Worm (Caenorhabditis elegans) whole organism, L4 larva: Measurements from ENCODE around the gene F36H9.5.
A peak's percentile ranks its signal among the peaks of the same experiment; 100 is the strongest.

ENCODE experiments used
- D1046.2 ChIP-seq: fragments of 200-800 bp; sonication (Bioruptor generic); IDR thresholded peaks from 2 replicates; pipeline ENCODE4 v1.3.6; 2022; ENCODE audit warnings: missing genetic modification characterization, missing compliant biosample characterization
- F10B5.3 ChIP-seq: sonication (generic microtip); optimal IDR thresholded peaks from 2 replicates; lab custom pipeline; 2016; ENCODE audit warnings: mild to moderate bottlenecking, missing genetic modification characterization, missing compliant biosample characterization
- F37D6.2 ChIP-seq: sonication (generic microtip); optimal IDR thresholded peaks from 2 replicates; lab custom pipeline; 2016; ENCODE audit warnings: mild to moderate bottlenecking, missing genetic modification characterization, missing compliant biosample characterization
- F44E2.7 ChIP-seq: fragments of 200-800 bp; sonication (Bioruptor generic); IDR thresholded peaks from 2 replicates; pipeline ENCODE4 v2.1.2; 2022; ENCODE audit warnings: missing genetic modification characterization, missing compliant biosample characterization
- R02D3.7 ChIP-seq: fragments of 150-350 bp; sonication (generic microtip); optimal IDR thresholded peaks from 3 replicates; lab custom pipeline; 2014; ENCODE audit warnings: missing biosample characterization, missing genetic modification characterization
- T26A8.4 ChIP-seq: fragments of 200-800 bp; sonication (Bioruptor generic); IDR thresholded peaks from 2 replicates; pipeline ENCODE4 v1.3.6; 2022; ENCODE audit warnings: missing genetic modification characterization, missing compliant biosample characterization
- Y48G9A.11 ChIP-seq: fragments of 200-800 bp; sonication (Bioruptor generic); IDR thresholded peaks from 2 replicates; pipeline ENCODE4 v1.3.6; 2022; ENCODE audit warnings: missing genetic modification reagents, missing genetic modification characterization, missing compliant biosample characterization
- Y75B8A.6 ChIP-seq: fragments of 200-800 bp; sonication (Bioruptor generic); IDR thresholded peaks from 2 replicates; pipeline ENCODE4 v1.3.6; 2022; ENCODE audit warnings: missing genetic modification reagents, missing genetic modification characterization, missing compliant biosample characterization
- ZK337.2 ChIP-seq: fragments of 200-800 bp; sonication (Bioruptor generic); IDR thresholded peaks from 2 replicates; pipeline ENCODE4 v1.3.6; 2022; ENCODE audit warnings: missing genetic modification reagents, missing genetic modification characterization, missing compliant biosample characterization
- aha-1 ChIP-seq: fragments of 150-350 bp; peaks from one replicate; lab custom pipeline; 2014; ENCODE audit warnings: missing biosample characterization, missing genetic modification characterization
- ceh-62 ChIP-seq: sonication (generic microtip); optimal IDR thresholded peaks from 2 replicates; lab custom pipeline; 2017; ENCODE audit warnings: missing biosample characterization, missing genetic modification characterization
- daf-16 ChIP-seq, 3 experiments: sonication (generic microtip); optimal IDR thresholded peaks; 2 replicates each; lab custom pipeline; 2016 to 2017; ENCODE audit warnings: missing genetic modification characterization in 3 of 3, missing genetic modification reagents in 3 of 3, mild to moderate bottlenecking in 2 of 3, missing compliant biosample characterization in 2 of 3, missing biosample characterization in 1 of 3, moderate library complexity in 1 of 3
- daf-8 ChIP-seq: fragments of 200-800 bp; sonication (Bioruptor generic); IDR thresholded peaks from 2 replicates; pipeline ENCODE4 v1.3.6; 2022; ENCODE audit warnings: missing genetic modification characterization, missing compliant biosample characterization
- dmd-6 ChIP-seq: fragments of 200-800 bp; sonication (Bioruptor generic); IDR thresholded peaks from 2 replicates; pipeline ENCODE4 v1.3.6; 2022; ENCODE audit warnings: missing genetic modification reagents, missing genetic modification characterization, missing compliant biosample characterization
- dmd-9 ChIP-seq: fragments of 200-800 bp; sonication (Bioruptor generic); IDR thresholded peaks from 2 replicates; pipeline ENCODE4 v1.3.6; 2022; ENCODE audit warnings: missing genetic modification reagents, missing genetic modification characterization, missing compliant biosample characterization
- egl-43 ChIP-seq: fragments of 200-800 bp; sonication (Bioruptor generic); IDR thresholded peaks from 2 replicates; pipeline ENCODE4 v1.3.6; 2022; ENCODE audit warnings: missing genetic modification reagents, missing genetic modification characterization, missing compliant biosample characterization
- fos-1 ChIP-seq: fragments of 150-350 bp; optimal IDR thresholded peaks from 2 replicates; lab custom pipeline; 2014; ENCODE audit warnings: missing biosample characterization, missing genetic modification characterization
- hif-1 ChIP-seq, 2 experiments: sonication (generic microtip); optimal IDR thresholded peaks; 2 replicates each; lab custom pipeline; 2016 to 2017; ENCODE audit warnings: missing compliant biosample characterization in 2 of 2, missing genetic modification characterization in 2 of 2, missing genetic modification reagents in 2 of 2, missing genotype in 2 of 2, mild to moderate bottlenecking in 1 of 2
- hlh-30 ChIP-seq: sonication (generic microtip); optimal IDR thresholded peaks from 2 replicates; lab custom pipeline; 2017; ENCODE audit warnings: antibody characterized with exemption, mild to moderate bottlenecking, missing genetic modification characterization, missing compliant biosample characterization; ENCODE audit not compliant: insufficient read depth
- jun-1 ChIP-seq: fragments of 150-350 bp; optimal IDR thresholded peaks from 2 replicates; lab custom pipeline; 2014; ENCODE audit warnings: missing biosample characterization, missing genetic modification reagents, missing genetic modification characterization
- lim-7 ChIP-seq: fragments of 200-800 bp; sonication (Bioruptor generic); IDR thresholded peaks from 2 replicates; pipeline ENCODE4 v1.3.6; 2022; ENCODE audit warnings: missing genetic modification characterization, missing compliant biosample characterization
- lin-13 ChIP-seq: fragments of 150-350 bp; optimal IDR thresholded peaks from 2 replicates; lab custom pipeline; 2014; ENCODE audit warnings: missing biosample characterization, missing genetic modification reagents, missing genetic modification characterization
- lin-29 ChIP-seq: fragments of 200-800 bp; sonication (Bioruptor generic); IDR thresholded peaks from 2 replicates; pipeline ENCODE4 v1.3.6; 2022; ENCODE audit warnings: missing genetic modification reagents, missing genetic modification characterization, missing compliant biosample characterization
- lir-3 ChIP-seq: sonication (generic microtip); optimal IDR thresholded peaks from 2 replicates; lab custom pipeline; 2016; ENCODE audit warnings: mild to moderate bottlenecking, missing genetic modification characterization, missing compliant biosample characterization
- lsy-2 ChIP-seq, 2 experiments: fragments of 150-350 bp in 1 of 2; sonication (generic microtip) in 1 of 2; optimal IDR thresholded peaks; 2 replicates each; lab custom pipeline; 2014 to 2017; ENCODE audit warnings: missing biosample characterization in 2 of 2, missing genetic modification characterization in 2 of 2
- madf-5 ChIP-seq, 2 experiments: fragments of 200-800 bp; sonication (Bioruptor generic); IDR thresholded peaks; 2 replicates each; pipeline ENCODE4 v1.3.6; 2022; ENCODE audit warnings: missing compliant biosample characterization in 2 of 2, missing genetic modification characterization in 2 of 2
- madf-9 ChIP-seq: fragments of 200-800 bp; sonication (Bioruptor generic); conservative IDR thresholded peaks from 2 replicates; pipeline ENCODE4 v1.3.6; 2022; ENCODE audit warnings: missing genetic modification reagents, missing genetic modification characterization, missing compliant biosample characterization
- mdt-29 ChIP-seq: fragments of 200-800 bp; sonication (Bioruptor generic); IDR thresholded peaks from 2 replicates; pipeline ENCODE4 v1.3.6; 2022; ENCODE audit warnings: missing genetic modification reagents, missing genetic modification characterization, missing compliant biosample characterization
- nhr-10 ChIP-seq: fragments of 150-350 bp; optimal IDR thresholded peaks from 2 replicates; lab custom pipeline; 2014; ENCODE audit warnings: missing biosample characterization, missing genetic modification characterization
- nhr-11 ChIP-seq: fragments of 150-350 bp; optimal IDR thresholded peaks from 2 replicates; lab custom pipeline; 2014; ENCODE audit warnings: missing biosample characterization, missing genetic modification characterization
- nhr-28 ChIP-seq: fragments of 150-350 bp; optimal IDR thresholded peaks from 2 replicates; lab custom pipeline; 2014; ENCODE audit warnings: missing biosample characterization, missing genetic modification characterization
- nhr-41 ChIP-seq: fragments of 200-800 bp; sonication (Bioruptor generic); IDR thresholded peaks from 2 replicates; pipeline ENCODE4 v1.3.6; 2022; ENCODE audit warnings: missing genetic modification reagents, missing genetic modification characterization, missing compliant biosample characterization
- nhr-48 ChIP-seq: sonication (generic microtip); optimal IDR thresholded peaks from 2 replicates; lab custom pipeline; 2016; ENCODE audit warnings: mild to moderate bottlenecking, missing genetic modification characterization, missing compliant biosample characterization
- nhr-77 ChIP-seq: fragments of 150-350 bp; optimal IDR thresholded peaks from 2 replicates; lab custom pipeline; 2014; ENCODE audit warnings: missing biosample characterization, missing genetic modification characterization
- php-3 ChIP-seq: fragments of 200-800 bp; sonication (Bioruptor generic); IDR thresholded peaks from 2 replicates; pipeline ENCODE4 v1.3.6; 2022; ENCODE audit warnings: missing genetic modification reagents, missing genetic modification characterization, missing compliant biosample characterization
- pqm-1 ChIP-seq: sonication (generic microtip); optimal IDR thresholded peaks from 2 replicates; lab custom pipeline; 2017; ENCODE audit warnings: missing biosample characterization, missing genetic modification characterization
- rbr-2 ChIP-seq: sonication (generic microtip); optimal IDR thresholded peaks from 2 replicates; lab custom pipeline; 2016; ENCODE audit warnings: missing genotype, missing genetic modification characterization, missing compliant biosample characterization
- sdz-12 ChIP-seq: fragments of 200-800 bp; sonication (Bioruptor generic); optimal IDR thresholded peaks from 2 replicates; lab custom pipeline; 2018; ENCODE audit warnings: mild to moderate bottlenecking, missing genetic modification characterization, missing compliant biosample characterization
- tra-1 ChIP-seq: fragments of 200-800 bp; sonication (Bioruptor generic); IDR thresholded peaks from 2 replicates; pipeline ENCODE4 v1.3.6; 2022; ENCODE audit warnings: missing genetic modification reagents, missing genetic modification characterization, missing compliant biosample characterization
- unc-130 ChIP-seq: sonication (generic microtip); optimal IDR thresholded peaks from 2 replicates; lab custom pipeline; 2016; ENCODE audit warnings: missing genetic modification reagents, missing genetic modification characterization, missing compliant biosample characterization
- unc-39 ChIP-seq: sonication (generic microtip); optimal IDR thresholded peaks from 2 replicates; lab custom pipeline; 2017; ENCODE audit warnings: missing biosample characterization, missing genetic modification characterization
- unc-62 ChIP-seq, 3 experiments: fragments of 150-350 bp in 1 of 3; sonication (generic microtip); optimal IDR thresholded peaks in 2 of 3; peaks in 1 of 3; 1 replicate in 1 of 3; 2 replicates in 2 of 3; lab custom pipeline; 2014 to 2017; ENCODE audit warnings: missing biosample characterization in 3 of 3, missing genetic modification characterization in 3 of 3, missing genetic modification reagents in 3 of 3, missing genotype in 1 of 3
- zag-1 ChIP-seq: fragments of 150-350 bp; optimal IDR thresholded peaks from 2 replicates; lab custom pipeline; 2014; ENCODE audit warnings: missing biosample characterization, missing genetic modification characterization
- zfp-3 ChIP-seq: fragments of 200-800 bp; sonication (Bioruptor generic); conservative IDR thresholded peaks from 2 replicates; pipeline ENCODE4 v1.3.6; 2022; ENCODE audit warnings: missing genetic modification reagents, missing genetic modification characterization, missing compliant biosample characterization
- zip-11 ChIP-seq: fragments of 200-800 bp; sonication (Bioruptor generic); IDR thresholded peaks from 2 replicates; pipeline ENCODE4 v1.3.6; 2022; ENCODE audit warnings: missing genetic modification characterization, missing compliant biosample characterization
- ztf-11 ChIP-seq: fragments of 150-350 bp; optimal IDR thresholded peaks from 2 replicates; lab custom pipeline; 2014; ENCODE audit warnings: missing biosample characterization, missing genetic modification characterization

The F36H9.5 gene

ce11 chrV:1756856-1757255 is 25.0 kb downstream of the F36H9.5 start, which contains the start of gene clec-204:
TSS of gene clec-204 (plus strand) at chrV:1757156.
- TF ChIP-seq madf-5 (GFP tag; IDR thresholded peaks at IDR 0.05; lab: Robert Waterston, UW) (no peak), nhr-77 (tag; lab: Kevin White, UChicago) (no peak), nhr-41 (GFP tag; lab: Robert Waterston, UW) (no peak), ceh-62 (tag; lab: Kevin White, UChicago) (no peak), zfp-3 (GFP tag; lab: Robert Waterston, UW) (no peak), lsy-2 (tag; optimal IDR thresholded peaks at IDR 0.05; lab: Kevin White, UChicago) (no peak), F37D6.2 (no peak), nhr-11 (tag; lab: Kevin White, UChicago) (no peak), R02D3.7 (tag; lab: Kevin White, UChicago) (no peak), pqm-1 (tag; lab: Kevin White, UChicago) (peak; percentile 55), nhr-28 (tag; lab: Kevin White, UChicago) (no peak), lir-3 (tag; lab: Kevin White, UChicago) (no peak), unc-130 (no peak), aha-1 (tag; lab: Kevin White, UChicago) (peak; percentile 23)

- TF ChIP-seq unc-62 (GFP tag; optimal IDR thresholded peaks at IDR 0.05 in 1 of 2; lab: Kevin White, UChicago) (peak in 1 of 2 experiments; percentile 70), unc-62 (tag; optimal IDR thresholded peaks at IDR 0.05; lab: Kevin White, UChicago) (no peak), nhr-11 (tag; lab: Kevin White, UChicago) (no peak), pqm-1 (tag; lab: Kevin White, UChicago) (peak; percentile 55), php-3 (GFP tag; lab: Robert Waterston, UW) (0 out of 2 replicates have a peak, but pooled peaks have one; percentile 13), dmd-6 (GFP tag; lab: Robert Waterston, UW) (peak; percentile 37; the same call in 1 of the 2 replicates)
Measured at ce11 chrV:1756099-1756498, 25.7 kb downstream of the F36H9.5 start.

ce11 chrV:1755589-1755988 is 26.2 kb downstream of the F36H9.5 start, which contains the start of gene ZK697.14:
TSS of gene ZK697.14 (minus strand) at chrV:1755689.
- TF ChIP-seq unc-39 (tag; lab: Kevin White, UChicago) (no peak), ZK337.2 (GFP tag; lab: Robert Waterston, UW) (no peak), egl-43 (GFP tag; lab: Robert Waterston, UW) (no peak), hlh-30 (tag; lab: Kevin White, UChicago) (no peak), F44E2.7 (no peak), T26A8.4 (GFP tag; lab: Robert Waterston, UW) (no peak), lim-7 (GFP tag; lab: Robert Waterston, UW) (no peak), jun-1 (tag; lab: Kevin White, UChicago) (no peak), madf-9 (GFP tag; lab: Robert Waterston, UW) (no peak), nhr-48 (tag; lab: Kevin White, UChicago) (no peak), fos-1 (no peak), sdz-12 (GFP tag; lab: Kevin White, UChicago) (no peak), zag-1 (tag; lab: Kevin White, UChicago) (no peak), pqm-1 (tag; lab: Kevin White, UChicago) (no peak), mdt-29 (no peak), zip-11 (GFP tag; lab: Robert Waterston, UW) (no peak), daf-16 (GFP tag; optimal IDR thresholded peaks at IDR 0.05; lab: Kevin White, UChicago) (no peak), daf-16 (tag; optimal IDR thresholded peaks at IDR 0.05; lab: Kevin White, UChicago) (no peak), lin-13 (GFP tag; lab: Kevin White, UChicago) (no peak)
- TF ChIP-seq, all 104 proteins: peak for 0

ce11 chrV:1752496-1752895 is 29.3 kb downstream of the F36H9.5 start, which contains the start of gene ZK697.1:
TSS of gene ZK697.1 (plus strand) at chrV:1752796.
- no peak for TF ChIP-seq nhr-10 (tag; lab: Kevin White, UChicago)
- no peak for TF ChIP-seq ztf-11 (tag; lab: Kevin White, UChicago)
- no peak for TF ChIP-seq F10B5.3 (tag; lab: Kevin White, UChicago)
- no peak for TF ChIP-seq hif-1 (tag; optimal IDR thresholded peaks at IDR 0.05; lab: Kevin White, UChicago)
- TF ChIP-seq D1046.2 (GFP tag; lab: Robert Waterston, UW) = no peak
- no peak for TF ChIP-seq Y48G9A.11 (GFP tag; lab: Robert Waterston, UW)
- TF ChIP-seq lin-29 = no peak
- no peak for TF ChIP-seq rbr-2 (tag; lab: Kevin White, UChicago)
- no peak for TF ChIP-seq mdt-29
- no peak for TF ChIP-seq Y75B8A.6 (GFP tag; lab: Robert Waterston, UW)
- no peak for TF ChIP-seq daf-8 (GFP tag; lab: Robert Waterston, UW)
- TF ChIP-seq nhr-41 (GFP tag; lab: Robert Waterston, UW) = no peak
- TF ChIP-seq tra-1 (GFP tag; lab: Robert Waterston, UW) = no peak
- TF ChIP-seq dmd-9 (GFP tag; lab: Robert Waterston, UW) = no peak
- no peak for TF ChIP-seq aha-1 (tag; lab: Kevin White, UChicago)
- TF ChIP-seq lim-7 (GFP tag; lab: Robert Waterston, UW) = no peak
- no peak for TF ChIP-seq madf-9 (GFP tag; lab: Robert Waterston, UW)
